Fruit fly (Drosophila melanogaster): Measurements from ENCODE around the gene Ziz.

Ziz gene

DNA sequence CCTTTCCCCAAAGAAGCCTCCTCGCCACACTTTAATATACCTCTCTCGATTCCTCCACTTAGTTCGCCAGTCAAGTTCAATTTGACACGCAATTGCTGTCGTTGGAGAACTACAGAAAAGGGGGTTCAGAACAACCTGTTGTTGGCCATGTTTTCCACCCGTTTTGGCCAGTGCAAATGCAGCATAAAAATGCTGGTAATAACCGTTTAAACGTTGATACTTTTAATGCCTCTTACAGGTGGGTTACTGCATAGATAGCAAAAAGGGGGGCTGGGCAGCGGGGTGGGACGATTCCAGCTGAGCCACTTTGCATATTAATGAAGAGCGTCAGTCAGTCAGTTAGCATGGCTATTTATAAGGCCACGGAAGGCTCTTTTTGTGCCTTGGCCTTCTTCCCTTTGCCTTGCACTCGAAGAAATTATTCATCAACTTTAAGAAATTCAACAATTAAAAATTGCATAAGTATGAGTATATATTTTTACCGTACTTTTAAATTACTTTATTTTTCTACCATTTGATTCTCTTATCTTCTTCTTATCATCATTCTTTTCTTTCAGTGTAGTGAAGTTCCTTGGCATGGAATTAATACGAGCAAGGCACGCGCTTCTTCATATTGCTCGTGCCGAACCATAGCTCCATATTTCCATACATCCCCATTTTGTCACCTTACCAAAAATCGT lies 45.1 kb upstream of the Ziz start (continued):
- no peak for TF ChIP-seq NK7.1 (GFP tag; optimal IDR thresholded peaks at IDR 0.05)
- TF ChIP-seq CG17361 (GFP tag; IDR thresholded peaks at IDR 0.05) = peak; percentile 47; the same call in 1 of the 3 replicates
- no peak for TF ChIP-seq gce (GFP tag; IDR thresholded peaks at IDR 0.05)
- 0 out of 2 replicates have a peak, but pooled peaks have one; percentile 24 for TF ChIP-seq CG4730 (GFP tag; IDR thresholded peaks at IDR 0.05)
- TF ChIP-seq disco-r (GFP tag; optimal IDR thresholded peaks at IDR 0.05) = no peak
- TF ChIP-seq Elba2 (GFP tag; optimal IDR thresholded peaks at IDR 0.05) = no peak
- TF ChIP-seq CG18599 (GFP tag; optimal IDR thresholded peaks at IDR 0.05) = peak; percentile 62
- peak; percentile 40 for TF ChIP-seq CG14710 (tag; optimal IDR thresholded peaks at IDR 0.05)
- peak; percentile 40 for TF ChIP-seq CG10267 (tag; optimal IDR thresholded peaks at IDR 0.05)
- TF ChIP-seq eve (GFP tag; optimal IDR thresholded peaks at IDR 0.05) = peak in 1 of 2 experiments; percentile 74
- TF ChIP-seq CG11456 (GFP tag; IDR thresholded peaks at IDR 0.05) = peak; percentile 43; the same call in 1 of the 3 replicates
- TF ChIP-seq HLH3B (GFP tag; IDR thresholded peaks at IDR 0.05) = peak; percentile 37; the same call in 1 of the 2 replicates
- TF ChIP-seq CG12071 (GFP tag; optimal IDR thresholded peaks at IDR 0.05) = no peak
- no peak for TF ChIP-seq CG8089 (GFP tag; optimal IDR thresholded peaks at IDR 0.05)
- TF ChIP-seq CG31224 (GFP tag; IDR thresholded peaks at IDR 0.05) = 0 out of 2 replicates have a peak, but pooled peaks have one; percentile 28
- TF ChIP-seq vvl (GFP tag; IDR thresholded peaks at IDR 0.05) = peak; percentile 38; the same call in 1 of the 2 replicates
- TF ChIP-seq sob (GFP tag; IDR thresholded peaks at IDR 0.05) = peak; percentile 49
- TF ChIP-seq lola (GFP tag; optimal IDR thresholded peaks at IDR 0.05) = peak in 1 of 3 experiments; percentile 53
- no peak for TF ChIP-seq CG6854 (GFP tag; optimal IDR thresholded peaks at IDR 0.05)
- peak; percentile 41; the same call in 1 of the 2 replicates for TF ChIP-seq E2f1 (GFP tag; IDR thresholded peaks at IDR 0.05)
- TF ChIP-seq Kr (GFP tag; optimal IDR thresholded peaks at IDR 0.05) = no peak
- no peak for TF ChIP-seq CG11560 (tag; IDR thresholded peaks at IDR 0.05)
- TF ChIP-seq lmd (GFP tag; IDR thresholded peaks at IDR 0.05) = peak; percentile 28; the same call in 1 of the 2 replicates
- TF ChIP-seq cwo (GFP tag; optimal IDR thresholded peaks at IDR 0.05) = peak; percentile 5
- TF ChIP-seq CG2120 (GFP tag; optimal IDR thresholded peaks at IDR 0.05) = peak; percentile 40
- no peak; the same call in 2 of the 3 replicates for TF ChIP-seq croc (GFP tag; conservative IDR thresholded peaks at IDR 0.05)
- TF ChIP-seq wor (GFP tag; IDR thresholded peaks at IDR 0.05) = no peak
- TF ChIP-seq Hsf (GFP tag; optimal IDR thresholded peaks at IDR 0.05) = peak; percentile 29
- peak; percentile 1 for TF ChIP-seq CG8388 (GFP tag; optimal IDR thresholded peaks at IDR 0.05)
- no peak for TF ChIP-seq Dfd (GFP tag; optimal IDR thresholded peaks at IDR 0.05)
- TF ChIP-seq grn (GFP tag; optimal IDR thresholded peaks at IDR 0.05) = no peak
- TF ChIP-seq CG31365 (tag; optimal IDR thresholded peaks at IDR 0.05) = no peak
- peak; percentile 25 for TF ChIP-seq CG1602 (GFP tag; optimal IDR thresholded peaks at IDR 0.05)
- no peak for TF ChIP-seq CG2889 (GFP tag; IDR thresholded peaks at IDR 0.05)
- peak; percentile 4 for TF ChIP-seq CG12659 (GFP tag; optimal IDR thresholded peaks at IDR 0.05)
- TF ChIP-seq en (GFP tag; optimal IDR thresholded peaks at IDR 0.05) = no peak
- no peak for TF ChIP-seq CG3726 (GFP tag; IDR thresholded peaks at IDR 0.05)
- TF ChIP-seq bcd (GFP tag; optimal IDR thresholded peaks at IDR 0.05) = peak; percentile 5
- TF ChIP-seq CG10366 (GFP tag; IDR thresholded peaks at IDR 0.05) = peak; percentile 25
- TF ChIP-seq sens (GFP tag) = peak; percentile 86
- no peak for TF ChIP-seq Dp (GFP tag; optimal IDR thresholded peaks at IDR 0.05)
- no peak for TF ChIP-seq br (optimal IDR thresholded peaks at IDR 0.05)
- TF ChIP-seq ranshi (GFP tag; IDR thresholded peaks at IDR 0.05) = peak; percentile 39; the same call in 1 of the 2 replicates
- TF ChIP-seq CG32532 (GFP tag; IDR thresholded peaks at IDR 0.05) = peak; percentile 37; the same call in 1 of the 2 replicates
- TF ChIP-seq fd64A (GFP tag; optimal IDR thresholded peaks at IDR 0.05) = no peak
- TF ChIP-seq sisA (GFP tag; IDR thresholded peaks at IDR 0.05) = peak; percentile 32; the same call in 1 of the 2 replicates
- peak; percentile 3 for TF ChIP-seq Camta (GFP tag; optimal IDR thresholded peaks at IDR 0.05)
- peak; percentile 6 for TF ChIP-seq pnt (GFP tag; optimal IDR thresholded peaks at IDR 0.05)
- TF ChIP-seq mld (GFP tag; IDR thresholded peaks at IDR 0.05; ENCODE audit: partially characterized antibody) = no peak
- no peak for TF ChIP-seq ro (GFP tag; IDR thresholded peaks at IDR 0.05)

All from whole organism, embryonic.